Worm (Caenorhabditis elegans) whole organism, young adult: ENCODE data around the gene F26D2.15.

Experiments
- Y79H2A.3 ChIP-seq: fragments of 200-800 bp; sonication (Bioruptor generic); conservative IDR thresholded peaks from 2 replicates; pipeline ENCODE4 v1.3.6; 2022; ENCODE audit warnings: missing genetic modification reagents, missing genetic modification characterization, missing compliant biosample characterization
- ceh-100 ChIP-seq: fragments of 200-800 bp; sonication (Bioruptor generic); IDR thresholded peaks from 2 replicates; pipeline ENCODE4 v1.3.6; 2022; ENCODE audit warnings: missing genetic modification reagents, missing genetic modification characterization, missing compliant biosample characterization
- mxl-1 ChIP-seq: sonication (generic microtip); optimal IDR thresholded peaks from 2 replicates; lab custom pipeline; 2016; ENCODE audit warnings: missing genetic modification characterization, missing compliant biosample characterization
- unc-62 ChIP-seq: fragments of 150-350 bp; optimal IDR thresholded peaks from 2 replicates; lab custom pipeline; 2014; ENCODE audit warnings: missing biosample characterization, missing genetic modification reagents, missing genetic modification characterization

ce11 chrV:16488172-16488571 is 50.5 kb downstream of the F26D2.15 start, which contains the start of gene sqst-4:
- TF ChIP-seq mxl-1 (tag; lab: Kevin White, UChicago), result no peak
- no peak for TF ChIP-seq Y79H2A.3 (GFP tag; lab: Robert Waterston, UW)
- no peak for TF ChIP-seq ceh-100
- TF ChIP-seq unc-62, result no peak
